Worm (Caenorhabditis elegans) whole organism, midembryonic: ENCODE measurements around the gene Y54G9A.7.

ENCODE experiments used
- T22C8.4 ChIP-seq: fragments of 200-800 bp; sonication (Bioruptor generic); IDR thresholded peaks from 2 replicates; pipeline ENCODE4 v1.3.6; 2022; ENCODE audit warnings: missing genetic modification characterization, missing compliant biosample characterization
- cog-1 ChIP-seq: sonication (generic microtip); optimal IDR thresholded peaks from 2 replicates; lab custom pipeline; 2016; ENCODE audit warnings: missing genetic modification characterization, missing compliant biosample characterization
- flt-1 ChIP-seq: fragments of 200-800 bp; sonication (Bioruptor generic); IDR thresholded peaks from 2 replicates; pipeline ENCODE4 v1.3.6; 2022; ENCODE audit warnings: missing genetic modification characterization, missing compliant biosample characterization
- klf-2 ChIP-seq: fragments of 200-800 bp; sonication (Bioruptor generic); conservative IDR thresholded peaks from 2 replicates; pipeline ENCODE4 v1.3.6; 2022; ENCODE audit warnings: missing genetic modification reagents, missing genetic modification characterization, missing compliant biosample characterization
- med-1 ChIP-seq: sonication (generic microtip); optimal IDR thresholded peaks from 2 replicates; lab custom pipeline; 2017; ENCODE audit warnings: missing genetic modification characterization, mild to moderate bottlenecking, missing compliant biosample characterization, antibody characterized with exemption, missing genetic modification reagents; ENCODE audit not compliant: insufficient read depth
- ref-1 ChIP-seq: fragments of 200-800 bp; sonication (Bioruptor generic); conservative IDR thresholded peaks from 2 replicates; pipeline ENCODE4 v1.3.6; 2022; ENCODE audit warnings: missing genetic modification reagents, missing genetic modification characterization, missing compliant biosample characterization
- tab-1 ChIP-seq: fragments of 200-800 bp; sonication (Bioruptor generic); IDR thresholded peaks from 2 replicates; pipeline ENCODE4 v1.3.6; 2022; ENCODE audit warnings: missing genetic modification characterization, missing compliant biosample characterization
- ztf-23 ChIP-seq: fragments of 200-800 bp; sonication (Bioruptor generic); IDR thresholded peaks from 2 replicates; pipeline ENCODE4 v1.3.6; 2022; ENCODE audit warnings: missing genetic modification reagents, missing genetic modification characterization, missing compliant biosample characterization
- ztf-29 ChIP-seq: fragments of 200-800 bp; sonication (Bioruptor generic); IDR thresholded peaks from 2 replicates; pipeline ENCODE4 v1.3.6; 2022; ENCODE audit warnings: missing genetic modification reagents, missing genetic modification characterization, missing compliant biosample characterization

Y54G9A.7 gene

DNA sequence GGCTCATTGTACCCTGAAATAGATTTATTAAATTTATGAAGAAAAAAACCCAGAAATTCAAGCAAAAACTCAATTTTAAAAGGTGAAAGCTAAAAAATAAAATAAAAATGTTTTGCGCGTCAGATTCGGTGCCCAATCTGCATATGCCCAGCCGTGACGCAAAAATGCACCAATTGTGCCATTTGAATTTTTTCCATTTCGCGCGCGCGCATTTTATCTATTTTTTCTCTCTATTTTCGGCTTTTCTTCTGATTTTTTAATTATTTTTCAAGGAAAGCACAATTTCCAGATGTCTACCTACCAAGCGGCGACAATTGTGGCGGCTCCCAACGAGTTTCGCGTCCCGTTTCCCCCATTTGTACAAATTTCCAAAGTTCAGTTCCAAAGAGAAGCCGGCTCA, at the start of gene Y54G9A.7, which contains the start of gene bub-3:
Gene Y54G9A.7, minus strand, starts transcription at position 7 of the 400 bp plus-strand sequence.
Gene bub-3, plus strand, starts transcription at position 270 of the 400 bp plus-strand sequence.
- no peak for TF ChIP-seq ztf-29 (GFP tag; lab: Robert Waterston, UW)
- TF ChIP-seq flt-1 (GFP tag; lab: Robert Waterston, UW) = no peak
- TF ChIP-seq ztf-23 (GFP tag; lab: Robert Waterston, UW) = no peak
- TF ChIP-seq ref-1 = no peak
- no peak for TF ChIP-seq tab-1
- no peak for TF ChIP-seq med-1 (GFP tag; lab: Kevin White, UChicago)
- TF ChIP-seq T22C8.4 (GFP tag; lab: Robert Waterston, UW) = no peak
- TF ChIP-seq klf-2 (GFP tag; lab: Robert Waterston, UW) = no peak
- TF ChIP-seq cog-1 (tag; lab: Kevin White, UChicago) = no peak

DNA sequence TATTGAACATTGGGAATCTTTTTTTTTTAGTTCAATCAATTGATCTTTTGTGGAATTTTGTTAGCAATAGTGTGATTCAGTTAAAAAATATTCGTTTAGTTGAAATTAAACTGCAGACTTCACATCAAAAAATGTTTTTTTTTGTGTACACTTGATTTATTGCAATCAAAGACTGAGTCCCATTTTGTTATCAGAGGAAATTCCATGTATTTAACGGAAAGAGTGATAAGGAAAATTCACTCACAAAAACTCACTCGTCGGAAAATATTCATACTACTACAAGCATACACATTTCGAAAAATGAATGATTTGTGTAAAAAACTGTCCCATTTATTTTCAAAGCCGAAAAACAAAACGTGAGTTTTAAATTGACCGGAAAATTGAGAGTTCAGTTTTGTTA, 45.7 kb upstream of the Y54G9A.7 start, which contains the start of gene C01B9.1:
Gene C01B9.1, plus strand, starts transcription at position 241 of the 400 bp plus-strand sequence.
- TF ChIP-seq ztf-29 (GFP tag; lab: Robert Waterston, UW) = no peak
- TF ChIP-seq ref-1 = no peak
- no peak for TF ChIP-seq ztf-23 (GFP tag; lab: Robert Waterston, UW)
- TF ChIP-seq med-1 (GFP tag; lab: Kevin White, UChicago) = no peak
- TF ChIP-seq flt-1 (GFP tag; lab: Robert Waterston, UW) = no peak
- TF ChIP-seq klf-2 (GFP tag; lab: Robert Waterston, UW) = no peak
- TF ChIP-seq T22C8.4 (GFP tag; lab: Robert Waterston, UW) = no peak
- no peak for TF ChIP-seq cog-1 (tag; lab: Kevin White, UChicago)
- TF ChIP-seq tab-1 = no peak

DNA sequence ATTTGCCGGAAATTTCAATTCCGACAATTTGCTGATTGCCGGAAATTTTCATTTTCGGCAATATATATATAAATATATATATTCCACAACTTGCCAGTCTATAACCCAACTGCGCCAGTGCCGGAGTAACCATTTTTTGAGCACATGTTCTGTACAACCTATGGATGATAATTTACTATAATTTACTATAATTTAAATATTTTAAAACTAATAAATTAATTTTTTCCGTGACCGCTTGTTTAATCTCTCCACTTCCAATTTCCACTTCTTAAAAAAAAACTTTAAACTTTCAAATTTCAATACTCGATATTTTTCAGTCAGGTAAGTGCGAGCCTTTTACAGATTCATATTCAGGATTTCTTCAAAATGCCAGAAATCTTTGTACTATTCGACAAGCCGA, 40.4 kb upstream of the Y54G9A.7 start, which contains the start of gene arrd-12:
Gene arrd-12, plus strand, starts transcription at position 301 of the 400 bp plus-strand sequence.
- TF ChIP-seq ztf-29 (GFP tag; lab: Robert Waterston, UW) (no peak), T22C8.4 (GFP tag; lab: Robert Waterston, UW) (no peak), ref-1 (no peak), klf-2 (GFP tag; lab: Robert Waterston, UW) (no peak), cog-1 (tag; lab: Kevin White, UChicago) (no peak), flt-1 (GFP tag; lab: Robert Waterston, UW) (no peak), tab-1 (no peak), ztf-23 (GFP tag; lab: Robert Waterston, UW) (no peak)

DNA sequence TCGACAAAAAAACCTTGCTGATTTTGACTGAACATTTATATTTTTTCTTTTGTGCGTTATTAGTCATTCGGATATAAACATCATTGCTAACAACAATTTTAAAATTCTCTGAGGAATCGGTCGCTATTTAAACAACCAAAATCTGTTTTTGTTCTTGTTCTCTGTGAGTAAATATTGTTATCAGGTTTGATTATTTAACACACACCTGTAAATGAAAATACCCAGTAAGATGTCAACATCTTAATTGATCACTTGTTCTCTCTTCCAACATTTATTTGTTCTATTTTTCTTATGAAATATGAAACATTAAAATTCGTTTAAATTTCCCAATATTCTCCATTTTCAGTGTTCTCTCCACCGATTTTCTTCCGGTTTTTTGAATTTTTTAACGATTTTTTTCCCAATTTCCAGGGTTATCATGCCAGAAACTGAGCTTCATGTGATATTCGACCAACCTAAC, 37.4 kb upstream of the Y54G9A.7 start, which contains the start of gene arrd-11:
Gene arrd-11, plus strand, starts transcription at position 410 of the 460 bp plus-strand sequence.
- TF ChIP-seq ref-1 (no peak), klf-2 (GFP tag; lab: Robert Waterston, UW) (no peak), ztf-23 (GFP tag; lab: Robert Waterston, UW) (no peak), ztf-29 (GFP tag; lab: Robert Waterston, UW) (no peak), med-1 (GFP tag; lab: Kevin White, UChicago) (no peak), T22C8.4 (GFP tag; lab: Robert Waterston, UW) (no peak), tab-1 (no peak)

DNA sequence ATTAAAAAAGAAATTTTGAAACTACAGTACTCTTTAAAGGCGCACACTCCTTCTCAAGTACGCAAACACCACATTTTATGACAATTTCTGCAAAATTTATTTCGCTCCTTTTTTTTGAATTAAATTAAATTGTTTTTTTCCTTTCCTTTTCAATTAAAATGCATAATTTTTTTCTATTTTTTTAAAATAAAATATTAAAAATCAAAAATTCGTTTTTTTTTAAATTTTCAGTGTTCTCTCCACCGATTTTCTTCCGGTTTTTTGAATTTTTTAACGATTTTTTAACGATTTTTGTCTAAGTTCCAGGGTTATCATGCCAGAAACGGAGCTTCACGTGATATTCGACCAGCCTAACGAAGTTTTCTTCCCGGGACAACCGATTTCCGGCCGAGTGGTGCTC, 32.5 kb upstream of the Y54G9A.7 start, which contains the start of gene arrd-13:
Gene arrd-13, plus strand, starts transcription at position 301 of the 400 bp plus-strand sequence.
- TF ChIP-seq med-1 (GFP tag; lab: Kevin White, UChicago) = no peak
- TF ChIP-seq T22C8.4 (GFP tag; lab: Robert Waterston, UW) = no peak
- TF ChIP-seq ztf-23 (GFP tag; lab: Robert Waterston, UW) = no peak
- no peak for TF ChIP-seq flt-1 (GFP tag; lab: Robert Waterston, UW)
- no peak for TF ChIP-seq cog-1 (tag; lab: Kevin White, UChicago)
- TF ChIP-seq ref-1 = no peak

DNA sequence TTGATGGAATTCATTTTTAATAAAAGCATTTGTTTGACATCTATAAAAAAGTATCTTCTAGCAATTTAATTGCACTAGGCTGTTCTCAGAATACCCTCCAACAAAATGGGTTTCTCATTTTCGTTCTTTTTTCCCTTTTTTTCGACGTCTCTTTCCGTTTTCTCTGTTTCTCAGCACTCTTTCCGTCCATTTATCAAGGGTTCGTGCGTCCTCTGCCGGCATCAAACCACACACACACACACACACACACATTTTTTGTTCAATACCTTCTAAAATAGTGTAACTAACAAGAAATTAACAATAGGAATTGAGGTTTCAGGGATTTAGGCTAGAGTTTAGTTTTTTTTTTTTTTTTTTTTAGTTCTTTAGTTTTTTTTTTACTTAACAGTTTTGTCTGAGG, 30.6 kb upstream of the Y54G9A.7 start:
- TF ChIP-seq med-1 (GFP tag; lab: Kevin White, UChicago) (no peak), T22C8.4 (GFP tag; lab: Robert Waterston, UW) (no peak), ztf-23 (GFP tag; lab: Robert Waterston, UW) (no peak), tab-1 (no peak), ref-1 (no peak), ztf-29 (GFP tag; lab: Robert Waterston, UW) (no peak), flt-1 (GFP tag; lab: Robert Waterston, UW) (no peak), klf-2 (GFP tag; lab: Robert Waterston, UW) (no peak), cog-1 (tag; lab: Kevin White, UChicago) (no peak)

DNA sequence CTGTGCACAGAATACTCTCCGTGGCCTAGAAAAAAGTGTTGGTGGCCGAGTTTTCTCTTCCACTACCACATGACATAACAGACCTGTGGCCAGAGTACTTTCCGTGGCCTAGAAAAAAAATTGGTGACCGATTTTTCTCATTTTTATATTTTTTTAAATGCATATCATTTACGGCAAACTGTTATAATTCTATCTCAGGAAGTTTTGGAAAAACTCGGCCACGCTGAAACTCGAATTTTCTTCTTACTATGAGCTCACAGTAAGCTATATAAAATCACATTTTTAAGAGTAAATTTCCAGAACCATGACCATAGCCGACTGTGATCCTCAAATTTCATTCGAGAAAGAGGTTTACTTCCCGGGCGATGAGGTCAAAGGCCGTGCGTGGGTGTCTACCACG, 26.4 kb upstream of the Y54G9A.7 start, which contains the start of gene arrd-14:
Gene arrd-14, plus strand, starts transcription at position 301 of the 400 bp plus-strand sequence.
- TF ChIP-seq ztf-29 (GFP tag; lab: Robert Waterston, UW) = no peak
- TF ChIP-seq ztf-23 (GFP tag; lab: Robert Waterston, UW) = no peak
- TF ChIP-seq flt-1 (GFP tag; lab: Robert Waterston, UW) = no peak
- TF ChIP-seq klf-2 (GFP tag; lab: Robert Waterston, UW) = no peak
- TF ChIP-seq tab-1 = no peak

DNA sequence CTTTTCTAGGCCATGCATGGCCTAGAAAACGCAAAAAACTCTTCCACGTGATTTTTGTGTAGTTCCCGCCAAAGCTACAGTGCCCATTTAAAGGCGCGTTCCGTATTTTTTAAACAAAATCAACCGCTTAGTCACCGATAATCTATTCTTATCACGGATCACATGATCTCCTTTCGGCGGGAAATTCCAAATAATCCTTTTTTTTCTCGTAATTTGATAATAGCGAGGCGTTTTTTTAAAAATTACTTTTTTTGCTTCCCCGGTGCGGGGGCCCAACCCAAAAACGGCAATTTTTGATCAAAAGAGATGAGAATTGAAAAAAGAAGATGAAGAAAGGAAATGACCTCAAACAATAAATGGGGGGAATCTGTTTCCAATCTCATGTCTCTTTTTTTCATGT, 25.4 kb upstream of the Y54G9A.7 start:
- TF ChIP-seq T22C8.4 (GFP tag; lab: Robert Waterston, UW) (no peak), klf-2 (GFP tag; lab: Robert Waterston, UW) (no peak), cog-1 (tag; lab: Kevin White, UChicago) (no peak), ref-1 (no peak), ztf-29 (GFP tag; lab: Robert Waterston, UW) (no peak), tab-1 (no peak), ztf-23 (GFP tag; lab: Robert Waterston, UW) (no peak), med-1 (GFP tag; lab: Kevin White, UChicago) (no peak), flt-1 (GFP tag; lab: Robert Waterston, UW) (no peak)

DNA sequence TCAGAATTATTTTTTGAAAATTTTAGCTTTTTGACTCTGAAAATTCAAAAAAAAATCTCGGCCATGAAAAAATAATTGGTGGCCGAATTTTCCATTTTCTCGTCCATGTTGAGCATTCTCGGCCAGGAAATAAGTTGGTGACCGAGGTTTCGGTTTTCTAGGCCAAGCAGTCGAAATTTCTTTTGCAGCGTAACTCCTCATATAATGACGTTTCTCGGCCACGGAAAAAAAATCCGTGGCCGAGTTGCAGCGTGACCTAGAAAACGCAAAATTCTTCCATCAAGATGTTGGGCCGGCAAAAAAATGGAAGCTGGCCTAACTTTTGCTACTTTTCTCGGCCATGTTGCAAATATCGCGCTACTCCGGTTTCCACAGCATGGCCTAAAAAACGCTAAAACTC, 24.5 kb upstream of the Y54G9A.7 start:
- TF ChIP-seq flt-1 (GFP tag; lab: Robert Waterston, UW) = no peak
- no peak for TF ChIP-seq ref-1
- TF ChIP-seq med-1 (GFP tag; lab: Kevin White, UChicago) = no peak
- TF ChIP-seq ztf-29 (GFP tag; lab: Robert Waterston, UW) = no peak
- no peak for TF ChIP-seq ztf-23 (GFP tag; lab: Robert Waterston, UW)
- no peak for TF ChIP-seq klf-2 (GFP tag; lab: Robert Waterston, UW)
- no peak for TF ChIP-seq T22C8.4 (GFP tag; lab: Robert Waterston, UW)
- no peak for TF ChIP-seq tab-1
- no peak for TF ChIP-seq cog-1 (tag; lab: Kevin White, UChicago)
